3 fruit fly cellular contexts compared by ENCODE assay signal in the genomic region with DNA sequence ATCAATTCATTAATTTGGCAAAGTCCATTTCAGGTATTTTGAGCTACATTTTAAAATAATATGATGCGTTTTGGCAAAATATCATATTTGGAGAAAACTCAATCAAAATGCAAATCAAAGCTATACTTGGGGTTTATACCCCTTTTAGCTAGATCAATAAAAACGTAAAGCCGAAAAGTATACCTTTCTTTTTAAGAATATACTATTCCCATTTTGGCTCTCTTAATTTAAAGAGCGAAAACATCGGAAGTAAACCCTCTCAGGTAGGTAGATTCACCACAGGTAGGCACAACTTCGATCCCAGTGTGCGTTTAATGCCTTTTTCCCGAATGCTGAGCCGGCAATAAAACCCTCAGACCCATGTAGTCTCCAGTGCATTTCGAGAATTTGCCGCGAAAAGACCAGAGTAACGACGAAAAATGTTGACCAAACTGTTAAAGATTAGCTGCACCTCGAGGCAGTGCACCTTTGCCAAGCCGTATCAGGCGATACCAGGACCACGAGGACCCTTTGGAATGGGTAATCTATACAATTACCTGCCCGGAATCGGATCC.
A peak's percentile ranks its signal among the peaks of the same experiment; 100 is the strongest.
TF ChIP-seq lines count a peak whose summit lies in the region.

A gene (plus strand): TSS at position 372 of the 554 bp plus-strand sequence.

- no peak for TF ChIP-seq CTCF in whole organism, embryonic (GFP tag; optimal IDR thresholded peaks at IDR 0.05; lab: Kevin White, UChicago)

TF ChIP-seq in whole organism, adult, 20 proteins besides CTCF, POLR2A, EP300 and RAD21:
- TF ChIP-seq CG5204 (GFP tag; optimal IDR thresholded peaks at IDR 0.05; lab: Kevin White, UChicago) (no peak), bab1 (GFP tag; optimal IDR thresholded peaks at IDR 0.05; lab: Kevin White, UChicago) (peak; percentile 47), cic (GFP tag; optimal IDR thresholded peaks at IDR 0.05; lab: Kevin White, UChicago) (no peak), cnc (optimal IDR thresholded peaks at IDR 0.05; lab: Kevin White, UChicago) (no peak), CG1620 (GFP tag; optimal IDR thresholded peaks at IDR 0.05; lab: Kevin White, UChicago) (no peak), CG11617 (GFP tag; optimal IDR thresholded peaks at IDR 0.05; lab: Kevin White, UChicago) (no peak), CG7045 (GFP tag; optimal IDR thresholded peaks at IDR 0.05; lab: Kevin White, UChicago) (no peak), ovo (GFP tag; optimal IDR thresholded peaks at IDR 0.05; lab: Kevin White, UChicago) (no peak), tj (GFP tag; optimal IDR thresholded peaks at IDR 0.05; lab: Kevin White, UChicago) (peak; percentile 91), Clk (GFP tag; optimal IDR thresholded peaks at IDR 0.05; lab: Kevin White, UChicago) (no peak), CG33017 (tag; optimal IDR thresholded peaks at IDR 0.05; lab: Kevin White, UChicago) (no peak), Hr96 (GFP tag; optimal IDR thresholded peaks at IDR 0.05; lab: Kevin White, UChicago) (no peak), Mnt (GFP tag; optimal IDR thresholded peaks at IDR 0.05; lab: Kevin White, UChicago) (no peak), kay (GFP tag; lab: Kevin White, UChicago; ENCODE audit: borderline replicate concordance) (no peak), Crg-1 (GFP tag; optimal IDR thresholded peaks at IDR 0.05; lab: Kevin White, UChicago) (no peak), pad (GFP tag; optimal IDR thresholded peaks at IDR 0.05; lab: Kevin White, UChicago) (peak; percentile 73), CG12768 (GFP tag; optimal IDR thresholded peaks at IDR 0.05; lab: Kevin White, UChicago) (no peak), toe (GFP tag; optimal IDR thresholded peaks at IDR 0.05; lab: Kevin White, UChicago) (no peak), CG14711 (tag; optimal IDR thresholded peaks at IDR 0.05; lab: Kevin White, UChicago) (no peak)

TF ChIP-seq in whole organism, embryonic, 481 proteins besides CTCF, POLR2A, EP300 and RAD21:
- no peak for TF ChIP-seq sd (tag; optimal IDR thresholded peaks at IDR 0.05; lab: Kevin White, UChicago)
- no peak for TF ChIP-seq sc (optimal IDR thresholded peaks at IDR 0.05; lab: Kevin White, UChicago)
- no peak for TF ChIP-seq sc (GFP tag; optimal IDR thresholded peaks at IDR 0.05; lab: Kevin White, UChicago)
- TF ChIP-seq sens (GFP tag; lab: Kevin White, UChicago), result peak; percentile 57
- peak; percentile 67 for TF ChIP-seq zen (tag; optimal IDR thresholded peaks at IDR 0.05; lab: Kevin White, UChicago)
- TF ChIP-seq Kr (GFP tag; optimal IDR thresholded peaks at IDR 0.05; lab: Kevin White, UChicago), result peak; percentile 46
- TF ChIP-seq cad (GFP tag; optimal IDR thresholded peaks at IDR 0.05; lab: Kevin White, UChicago), result peak; percentile 94
- TF ChIP-seq Trl (optimal IDR thresholded peaks at IDR 0.05; lab: Kevin White, UChicago), result peak; percentile 46 to 57
- TF ChIP-seq Trl (GFP tag; optimal IDR thresholded peaks at IDR 0.05; lab: Kevin White, UChicago), result no peak
- peak; percentile 62; the same call in 1 of the 2 replicates for TF ChIP-seq aop (GFP tag; IDR thresholded peaks at IDR 0.05; lab: Robert Waterston, UW)
- TF ChIP-seq CG3163 (GFP tag; optimal IDR thresholded peaks at IDR 0.05; lab: Kevin White, UChicago), result peak; percentile 96

TF ChIP-seq in whole organism, wandering third instar larva, 38 proteins besides CTCF, POLR2A, EP300 and RAD21:
- TF ChIP-seq CG9705 (GFP tag; optimal IDR thresholded peaks at IDR 0.05; lab: Kevin White, UChicago), result no peak
- peak; percentile 35 for TF ChIP-seq Myc (optimal IDR thresholded peaks at IDR 0.05; lab: Kevin White, UChicago)
- no peak for TF ChIP-seq h (GFP tag; optimal IDR thresholded peaks at IDR 0.05; lab: Kevin White, UChicago)
